Worm (Caenorhabditis elegans) whole organism, L4 larva: ENCODE measurements around the gene nhr-159.

ENCODE experiments used
- aly-2 ChIP-seq: sonication (generic microtip); optimal IDR thresholded peaks from 2 replicates; lab custom pipeline; 2018; ENCODE audit warnings: missing biosample characterization, missing genetic modification characterization
- ama-1 ChIP-seq: fragments of 150-350 bp; optimal IDR thresholded peaks from 2 replicates; lab custom pipeline; 2014; ENCODE audit warnings: inconsistent platforms, mixed read lengths
- ceh-82 ChIP-seq: sonication (generic microtip); optimal IDR thresholded peaks from 2 replicates; lab custom pipeline; 2017; ENCODE audit warnings: missing biosample characterization, missing genetic modification characterization
- ces-1 ChIP-seq: fragments of 150-350 bp; sonication (generic microtip); optimal IDR thresholded peaks from 4 replicates; lab custom pipeline; 2014; ENCODE audit warnings: missing biosample characterization, missing genetic modification reagents, missing genetic modification characterization
- dpl-1 ChIP-seq: fragments of 150-350 bp; optimal IDR thresholded peaks from 2 replicates; lab custom pipeline; 2014; ENCODE audit warnings: missing biosample characterization, missing genetic modification reagents, missing genetic modification characterization
- egl-43 ChIP-seq: fragments of 200-800 bp; sonication (Bioruptor generic); IDR thresholded peaks from 2 replicates; pipeline ENCODE4 v1.3.6; 2022; ENCODE audit warnings: missing genetic modification reagents, missing genetic modification characterization, missing compliant biosample characterization
- fkh-10 ChIP-seq: fragments of 150-350 bp; optimal IDR thresholded peaks from 2 replicates; lab custom pipeline; 2014; ENCODE audit warnings: missing biosample characterization, missing genetic modification reagents, missing genetic modification characterization
- lin-13 ChIP-seq: fragments of 150-350 bp; optimal IDR thresholded peaks from 2 replicates; lab custom pipeline; 2014; ENCODE audit warnings: missing biosample characterization, missing genetic modification reagents, missing genetic modification characterization
- unc-39 ChIP-seq: sonication (generic microtip); optimal IDR thresholded peaks from 2 replicates; lab custom pipeline; 2017; ENCODE audit warnings: missing biosample characterization, missing genetic modification characterization
- unc-62 ChIP-seq, 3 experiments: fragments of 150-350 bp in 1 of 3; sonication (generic microtip); optimal IDR thresholded peaks in 2 of 3; peaks in 1 of 3; 1 replicate in 1 of 3; 2 replicates in 2 of 3; lab custom pipeline; 2014 to 2017; ENCODE audit warnings: missing biosample characterization in 3 of 3, missing genetic modification characterization in 3 of 3, missing genetic modification reagents in 3 of 3, missing genotype in 1 of 3
- ztf-11 ChIP-seq: fragments of 150-350 bp; optimal IDR thresholded peaks from 2 replicates; lab custom pipeline; 2014; ENCODE audit warnings: missing biosample characterization, missing genetic modification characterization

ce11 chrV:3884550-3884949 lies 6.4 kb upstream of the nhr-159 start:
- TF ChIP-seq fkh-10 (GFP tag; lab: Kevin White, UChicago), result no peak
- no peak for TF ChIP-seq dpl-1 (GFP tag; lab: Kevin White, UChicago)
- TF ChIP-seq ces-1, result no peak
- no peak for TF ChIP-seq aly-2 (tag; lab: Kevin White, UChicago)
- no peak for TF ChIP-seq lin-13 (GFP tag; lab: Kevin White, UChicago)
- no peak for TF ChIP-seq egl-43 (GFP tag; lab: Robert Waterston, UW)
- TF ChIP-seq unc-39 (tag; lab: Kevin White, UChicago), result no peak
- no peak for TF ChIP-seq ztf-11
- TF ChIP-seq ama-1, result no peak
- TF ChIP-seq ceh-82 (tag; lab: Kevin White, UChicago), result no peak
- no peak for TF ChIP-seq unc-62 (GFP tag; optimal IDR thresholded peaks at IDR 0.05 in 1 of 2; lab: Kevin White, UChicago)
- no peak for TF ChIP-seq unc-62 (tag; optimal IDR thresholded peaks at IDR 0.05; lab: Kevin White, UChicago)
